Fruit fly (Drosophila melanogaster): ENCODE results near the gene CG2126.

Gene CG2126

DNA sequence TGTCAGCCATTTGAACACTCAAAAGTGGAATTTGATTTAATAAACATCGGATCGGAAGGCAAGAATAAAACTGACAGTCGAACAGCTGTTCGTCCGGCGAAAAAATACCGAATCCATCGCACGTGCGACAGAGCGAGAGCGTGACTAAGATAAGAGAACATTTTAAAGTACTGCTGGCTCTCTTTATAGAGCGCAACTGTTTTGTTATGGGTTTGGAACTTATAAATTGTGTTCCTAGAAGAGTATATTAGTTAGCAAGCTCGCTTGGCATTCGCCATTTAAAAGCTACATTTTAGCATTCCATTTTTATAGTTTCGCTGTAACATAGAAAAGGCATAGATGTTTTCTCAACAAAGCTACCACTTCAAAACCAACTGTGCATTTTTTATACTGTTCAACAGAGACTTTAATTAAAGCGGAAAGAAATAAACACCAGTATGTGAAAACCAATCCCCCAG lies 33.6 kb upstream of the CG2126 start, which contains the start of gene Rift (continued):
- TF ChIP-seq CG2199 (GFP tag; IDR thresholded peaks at IDR 0.05): 0 out of 3 replicates have a peak, but pooled peaks have one; percentile 27
- no peak for TF ChIP-seq HmgD (GFP tag; optimal IDR thresholded peaks at IDR 0.05)
- no peak for TF ChIP-seq Optix (GFP tag; IDR thresholded peaks at IDR 0.05)
- TF ChIP-seq CG12071 (GFP tag; optimal IDR thresholded peaks at IDR 0.05): no peak
- TF ChIP-seq CG15011 (GFP tag; optimal IDR thresholded peaks at IDR 0.05): no peak
- TF ChIP-seq Dip2 (GFP tag; IDR thresholded peaks at IDR 0.05): no peak
- TF ChIP-seq sisA (GFP tag; IDR thresholded peaks at IDR 0.05): no peak
- no peak for TF ChIP-seq CG14965 (GFP tag; optimal IDR thresholded peaks at IDR 0.05; ENCODE audit: borderline replicate concordance)
- no peak for TF ChIP-seq Jarid2 (GFP tag; optimal IDR thresholded peaks at IDR 0.05)
- no peak for TF ChIP-seq cg (GFP tag; optimal IDR thresholded peaks at IDR 0.05)
- TF ChIP-seq jigr1 (GFP tag; IDR thresholded peaks at IDR 0.05): no peak
- no peak for TF ChIP-seq disco-r (GFP tag; optimal IDR thresholded peaks at IDR 0.05)
- TF ChIP-seq hth (optimal IDR thresholded peaks at IDR 0.05): no peak
- no peak for TF ChIP-seq HLH4C (GFP tag; IDR thresholded peaks at IDR 0.05; ENCODE audit: partially characterized antibody)
- peak; percentile 33 for TF ChIP-seq CG17568 (GFP tag; optimal IDR thresholded peaks at IDR 0.05)
- TF ChIP-seq lov (optimal IDR thresholded peaks at IDR 0.05): no peak
- no peak for TF ChIP-seq lov (GFP tag; IDR thresholded peaks at IDR 0.05)
- TF ChIP-seq sr (GFP tag; IDR thresholded peaks at IDR 0.05): no peak
- TF ChIP-seq gt (GFP tag; IDR thresholded peaks at IDR 0.05): peak; percentile 19; the same call in 1 of the 2 replicates
- TF ChIP-seq Bgb (GFP tag; IDR thresholded peaks at IDR 0.05; ENCODE audit: partially characterized antibody): no peak
- TF ChIP-seq CG2129 (GFP tag; IDR thresholded peaks at IDR 0.05; ENCODE audit: partially characterized antibody): no peak
- TF ChIP-seq CG34422 (GFP tag; IDR thresholded peaks at IDR 0.05): peak; percentile 55; the same call in 1 of the 3 replicates
- TF ChIP-seq CG18764 (GFP tag; optimal IDR thresholded peaks at IDR 0.05): no peak
- TF ChIP-seq CG4617 (GFP tag; optimal IDR thresholded peaks at IDR 0.05; ENCODE audit: borderline replicate concordance): no peak
- TF ChIP-seq pzg (GFP tag; optimal IDR thresholded peaks at IDR 0.05): peak; percentile 8
- peak; percentile 45 for TF ChIP-seq gcm (GFP tag; optimal IDR thresholded peaks at IDR 0.05)
- TF ChIP-seq CG12104 (GFP tag; optimal IDR thresholded peaks at IDR 0.05): no peak
- TF ChIP-seq cwo (GFP tag; optimal IDR thresholded peaks at IDR 0.05): peak; percentile 99
- TF ChIP-seq az2 (GFP tag; optimal IDR thresholded peaks at IDR 0.05): no peak
- TF ChIP-seq Sox100B (GFP tag; optimal IDR thresholded peaks at IDR 0.05): no peak
- peak; percentile 32 for TF ChIP-seq CG11723 (GFP tag; optimal IDR thresholded peaks at IDR 0.05)
- peak; percentile 4 for TF ChIP-seq nom (GFP tag; optimal IDR thresholded peaks at IDR 0.05)
- no peak for TF ChIP-seq B-H2 (GFP tag; optimal IDR thresholded peaks at IDR 0.05)
- no peak for TF ChIP-seq CG42726 (GFP tag; IDR thresholded peaks at IDR 0.05; ENCODE audit: partially characterized antibody)
- TF ChIP-seq Camta (GFP tag; optimal IDR thresholded peaks at IDR 0.05): no peak
- TF ChIP-seq z (GFP tag; IDR thresholded peaks at IDR 0.05): no peak
- no peak for TF ChIP-seq CG6272 (GFP tag; IDR thresholded peaks at IDR 0.05)
- no peak for TF ChIP-seq Poxn (GFP tag; IDR thresholded peaks at IDR 0.05)
- peak; percentile 76 for TF ChIP-seq Rfx (GFP tag; IDR thresholded peaks at IDR 0.05)
- TF ChIP-seq wdn (GFP tag; IDR thresholded peaks at IDR 0.05): no peak
- peak; percentile 59 for TF ChIP-seq CG15269 (tag; optimal IDR thresholded peaks at IDR 0.05)
- TF ChIP-seq sc (optimal IDR thresholded peaks at IDR 0.05): no peak
- TF ChIP-seq sc (GFP tag; optimal IDR thresholded peaks at IDR 0.05): no peak
- peak; percentile 40; the same call in 1 of the 2 replicates for TF ChIP-seq E2f2 (GFP tag; IDR thresholded peaks at IDR 0.05)
- 0 out of 2 replicates have a peak, but pooled peaks have one; percentile 36 for TF ChIP-seq sna (GFP tag; IDR thresholded peaks at IDR 0.05; ENCODE audit: partially characterized antibody)
- peak; percentile 45 for TF ChIP-seq CG3281 (GFP tag; optimal IDR thresholded peaks at IDR 0.05)
- TF ChIP-seq ham (GFP tag; IDR thresholded peaks at IDR 0.05): no peak
- peak; percentile 1 for TF ChIP-seq gsb-n (tag; optimal IDR thresholded peaks at IDR 0.05)
- TF ChIP-seq CG12769 (tag; optimal IDR thresholded peaks at IDR 0.05): peak; percentile 61
- no peak for TF ChIP-seq toy (GFP tag; IDR thresholded peaks at IDR 0.05)
- TF ChIP-seq stwl (tag; optimal IDR thresholded peaks at IDR 0.05): peak; percentile 16

Measured in whole organism, embryonic.